Worm (Caenorhabditis elegans): ENCODE measurements around the gene clec-55.

Gene clec-55

DNA sequence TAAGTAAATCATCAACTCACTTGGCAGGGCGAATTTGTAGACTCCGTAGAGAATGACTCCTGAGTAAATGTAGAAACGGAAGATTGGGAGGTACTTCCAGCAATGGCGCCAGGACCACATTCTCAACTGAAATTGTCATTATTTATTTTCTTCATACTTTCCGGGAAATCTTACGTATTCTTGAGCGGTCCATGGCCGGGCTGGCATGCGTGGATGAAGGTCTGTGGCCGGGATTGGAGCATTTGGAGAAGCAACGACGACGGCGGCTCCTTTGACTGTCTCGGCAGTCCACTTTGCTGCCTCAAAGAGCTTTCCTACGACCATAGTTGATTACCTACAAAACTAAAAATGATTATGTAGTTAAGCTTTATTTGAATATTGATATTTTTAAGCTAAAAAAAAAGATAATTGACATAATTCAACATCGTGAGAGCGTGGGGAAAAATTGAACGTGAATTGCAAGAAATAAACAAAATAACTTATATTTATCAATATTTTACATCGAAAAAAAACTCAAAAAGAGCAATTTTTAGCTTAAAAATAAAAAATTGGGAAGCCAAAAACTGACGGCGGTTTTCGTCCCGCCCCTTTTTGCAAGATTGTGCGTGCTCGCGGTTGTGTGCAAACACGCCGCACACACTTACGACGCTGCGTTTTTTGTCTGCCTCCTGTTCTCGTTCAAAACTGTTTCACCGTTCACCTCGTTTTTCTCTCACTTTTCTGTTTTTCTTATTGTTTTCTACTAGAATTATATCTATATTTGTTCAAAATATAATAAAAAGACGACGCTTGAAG, 44.9 kb downstream of the clec-55 start, which contains the start of gene ril-1 (continued):
- TF ChIP-seq ztf-11 (tag; optimal IDR thresholded peaks at IDR 0.05) (no peak), elt-1 (tag; optimal IDR thresholded peaks at IDR 0.05) (no peak), C34F6.9 (tag; optimal IDR thresholded peaks at IDR 0.05) (peak; percentile 23), nhr-21 (tag; optimal IDR thresholded peaks at IDR 0.05) (peak; percentile 10), ceh-82 (tag; optimal IDR thresholded peaks at IDR 0.05) (no peak), mdl-1 (tag; optimal IDR thresholded peaks at IDR 0.05) (no peak), crh-2 (tag; optimal IDR thresholded peaks at IDR 0.05) (peak; percentile 27), R02D3.7 (tag; optimal IDR thresholded peaks at IDR 0.05) (no peak), F13H6.1 (tag; optimal IDR thresholded peaks at IDR 0.05) (peak; percentile 34), nhr-23 (tag; optimal IDR thresholded peaks at IDR 0.05) (no peak), Y55F3AM.14 (GFP tag; optimal IDR thresholded peaks at IDR 0.05) (no peak), ztf-4 (tag; optimal IDR thresholded peaks at IDR 0.05) (no peak), sma-3 (GFP tag; optimal IDR thresholded peaks at IDR 0.05) (peak; percentile 47), snpc-4 (tag; optimal IDR thresholded peaks at IDR 0.05) (peak; percentile 16), nhr-12 (tag; optimal IDR thresholded peaks at IDR 0.05) (no peak)

DNA sequence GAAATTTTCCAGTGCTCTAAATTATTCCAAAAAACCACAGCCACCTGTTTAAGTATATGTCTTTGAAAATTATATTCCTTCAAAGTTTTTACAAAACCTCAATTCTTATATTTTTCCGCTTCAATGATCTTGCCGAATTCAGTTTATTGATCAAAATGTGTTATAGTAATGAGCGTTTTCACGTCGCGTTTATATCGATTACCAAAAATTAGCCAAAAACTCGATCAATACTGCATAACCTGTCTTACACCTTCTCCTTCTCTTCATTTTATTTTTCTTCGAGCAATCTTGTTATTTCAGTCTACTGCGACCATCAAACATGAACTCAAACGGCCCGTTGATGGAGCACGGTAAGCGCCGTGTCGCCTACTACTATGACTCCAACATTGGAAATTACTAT, 46.0 kb downstream of the clec-55 start, which contains the start of gene hda-1:
Gene hda-1, plus strand, starts transcription at position 301 of the 400 bp plus-strand sequence.
- TF ChIP-seq gmeb-1 (tag; optimal IDR thresholded peaks at IDR 0.05) (no peak), nhr-129 (tag; optimal IDR thresholded peaks at IDR 0.05) (no peak), ceh-16 (tag; optimal IDR thresholded peaks at IDR 0.05) (no peak), aly-2 (tag; optimal IDR thresholded peaks at IDR 0.05) (no peak), zag-1 (tag; optimal IDR thresholded peaks at IDR 0.05) (no peak), fos-1 (tag; optimal IDR thresholded peaks at IDR 0.05) (no peak), mab-5 (tag; optimal IDR thresholded peaks at IDR 0.05) (no peak), nhr-77 (tag; optimal IDR thresholded peaks at IDR 0.05) (no peak), nhr-23 (tag; optimal IDR thresholded peaks at IDR 0.05) (no peak)

ce11 chrV:14527210-14527609, 48.1 kb downstream of the clec-55 start:
- no peak for TF ChIP-seq unc-62 (GFP tag; optimal IDR thresholded peaks at IDR 0.05)
- TF ChIP-seq nhr-12 (tag; optimal IDR thresholded peaks at IDR 0.05): no peak

DNA sequence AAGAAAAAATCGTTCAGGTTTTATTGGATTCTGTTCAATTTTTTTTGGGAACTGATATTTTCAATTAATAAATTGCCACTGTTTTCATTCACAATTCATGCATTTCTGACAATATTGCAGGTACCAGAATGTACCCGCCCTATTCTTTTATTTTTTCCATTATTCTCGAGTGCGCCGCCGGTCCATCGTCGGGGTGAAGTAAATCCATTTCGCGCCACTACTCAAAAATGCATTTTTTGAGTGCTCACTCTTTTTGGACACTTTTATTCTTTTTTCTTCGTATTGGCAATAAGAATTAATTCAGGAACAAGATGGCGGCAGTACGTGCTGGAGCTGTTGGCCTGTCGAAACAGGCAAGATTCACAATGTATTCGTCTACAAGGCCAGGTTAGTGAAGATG, 51.7 kb downstream of the clec-55 start, which contains the start of gene kcnl-4:
Gene kcnl-4, plus strand, starts transcription at position 301 of the 400 bp plus-strand sequence.
- TF ChIP-seq snpc-4 (tag; optimal IDR thresholded peaks at IDR 0.05) (no peak), elt-1 (tag; optimal IDR thresholded peaks at IDR 0.05) (no peak), nhr-10 (tag; optimal IDR thresholded peaks at IDR 0.05) (no peak), skn-1 (tag; optimal IDR thresholded peaks at IDR 0.05) (no peak), ZK546.5 (tag; optimal IDR thresholded peaks at IDR 0.05) (no peak), mab-5 (tag; optimal IDR thresholded peaks at IDR 0.05) (no peak), nhr-129 (tag; optimal IDR thresholded peaks at IDR 0.05) (no peak), nhr-237 (tag; optimal IDR thresholded peaks at IDR 0.05) (no peak), blmp-1 (tag; optimal IDR thresholded peaks at IDR 0.05; ENCODE audit: insufficient read depth) (no peak), nhr-21 (tag; optimal IDR thresholded peaks at IDR 0.05) (no peak), ceh-16 (tag; optimal IDR thresholded peaks at IDR 0.05) (no peak), lin-39 (tag; optimal IDR thresholded peaks at IDR 0.05) (no peak), gmeb-1 (tag; optimal IDR thresholded peaks at IDR 0.05) (no peak), sma-9 (GFP tag; optimal IDR thresholded peaks at IDR 0.05) (no peak), sma-9 (tag; optimal IDR thresholded peaks at IDR 0.05) (no peak), mdl-1 (tag; optimal IDR thresholded peaks at IDR 0.05) (no peak), lsy-2 (tag; optimal IDR thresholded peaks at IDR 0.05) (no peak), unc-55 (GFP tag; optimal IDR thresholded peaks at IDR 0.05) (no peak), alr-1 (tag; optimal IDR thresholded peaks at IDR 0.05) (no peak), nhr-11 (tag; optimal IDR thresholded peaks at IDR 0.05) (no peak), unc-39 (tag; optimal IDR thresholded peaks at IDR 0.05) (no peak)
